Fruit fly (Drosophila melanogaster): ENCODE results near the gene Trm7-34.

The Trm7-34 gene

DNA sequence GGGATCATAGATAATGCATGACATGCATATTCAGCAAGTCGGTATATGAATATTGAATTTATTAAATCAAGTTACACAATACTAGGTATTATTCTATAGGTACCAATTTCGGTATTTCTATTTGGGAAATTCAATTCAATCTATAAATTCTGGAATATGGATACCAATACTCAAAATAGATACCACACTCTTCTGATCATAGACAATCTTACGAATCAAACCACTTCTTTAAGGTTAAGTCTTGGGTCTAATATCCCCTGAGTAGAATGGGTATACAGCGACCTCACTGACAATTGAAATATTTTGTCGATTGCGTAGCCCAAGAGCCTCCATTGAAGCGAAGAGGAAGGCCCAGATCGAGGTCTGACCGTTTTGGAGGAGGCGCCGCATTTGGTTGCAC is 40.9 kb downstream of the Trm7-34 start:
- TF ChIP-seq ovo (GFP tag; optimal IDR thresholded peaks at IDR 0.05) (no peak), CG7101 (tag; optimal IDR thresholded peaks at IDR 0.05) (no peak), CG11617 (GFP tag; optimal IDR thresholded peaks at IDR 0.05) (no peak), Crg-1 (GFP tag; optimal IDR thresholded peaks at IDR 0.05) (no peak), toe (GFP tag; optimal IDR thresholded peaks at IDR 0.05) (no peak), cic (GFP tag; optimal IDR thresholded peaks at IDR 0.05) (no peak), pad (GFP tag; optimal IDR thresholded peaks at IDR 0.05) (no peak), bab1 (GFP tag; optimal IDR thresholded peaks at IDR 0.05) (no peak), kay (GFP tag; ENCODE audit: borderline replicate concordance) (no peak), CG7045 (GFP tag; optimal IDR thresholded peaks at IDR 0.05) (no peak), tj (GFP tag; optimal IDR thresholded peaks at IDR 0.05) (no peak), Hr96 (GFP tag; optimal IDR thresholded peaks at IDR 0.05) (no peak), CG5204 (GFP tag; optimal IDR thresholded peaks at IDR 0.05) (no peak), Mnt (GFP tag; optimal IDR thresholded peaks at IDR 0.05) (no peak), CG12768 (GFP tag; optimal IDR thresholded peaks at IDR 0.05) (no peak), cnc (optimal IDR thresholded peaks at IDR 0.05) (no peak), Clk (GFP tag; optimal IDR thresholded peaks at IDR 0.05) (no peak)

DNA sequence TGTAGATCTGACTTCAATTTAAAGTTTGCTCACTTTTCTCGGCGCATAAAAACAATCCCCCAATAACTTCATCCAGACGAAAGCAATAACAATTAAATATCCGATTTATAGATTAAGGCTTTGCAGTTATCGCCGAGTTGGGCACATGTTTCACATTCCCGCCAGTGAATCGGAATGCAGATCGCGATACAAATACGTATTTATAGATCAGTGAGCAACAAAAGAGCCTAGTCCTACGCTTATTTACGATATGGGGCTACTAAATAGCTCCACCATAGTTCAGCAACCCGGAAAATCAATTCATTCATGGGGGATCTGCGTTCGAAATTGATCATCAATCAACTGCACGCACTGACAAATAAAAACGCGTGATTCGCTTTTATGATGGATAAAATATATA is 41.6 kb downstream of the Trm7-34 start:
- TF ChIP-seq CG1620 (GFP tag; optimal IDR thresholded peaks at IDR 0.05) (no peak), ovo (GFP tag; optimal IDR thresholded peaks at IDR 0.05) (no peak), CG11617 (GFP tag; optimal IDR thresholded peaks at IDR 0.05) (no peak), bab1 (GFP tag; optimal IDR thresholded peaks at IDR 0.05) (no peak), Mnt (GFP tag; optimal IDR thresholded peaks at IDR 0.05) (no peak), kay (GFP tag; ENCODE audit: borderline replicate concordance) (no peak), cic (GFP tag; optimal IDR thresholded peaks at IDR 0.05) (no peak), cnc (optimal IDR thresholded peaks at IDR 0.05) (no peak), tj (GFP tag; optimal IDR thresholded peaks at IDR 0.05) (no peak), pad (GFP tag; optimal IDR thresholded peaks at IDR 0.05) (no peak), Crg-1 (GFP tag; optimal IDR thresholded peaks at IDR 0.05) (no peak), CG33017 (tag; optimal IDR thresholded peaks at IDR 0.05) (no peak), Clk (GFP tag; optimal IDR thresholded peaks at IDR 0.05) (no peak), CG12768 (GFP tag; optimal IDR thresholded peaks at IDR 0.05) (no peak), CG14711 (tag; optimal IDR thresholded peaks at IDR 0.05) (no peak), CG5204 (GFP tag; optimal IDR thresholded peaks at IDR 0.05) (no peak), toe (GFP tag; optimal IDR thresholded peaks at IDR 0.05) (no peak), Hr96 (GFP tag; optimal IDR thresholded peaks at IDR 0.05) (no peak), CG7045 (GFP tag; optimal IDR thresholded peaks at IDR 0.05) (no peak), CG7101 (tag; optimal IDR thresholded peaks at IDR 0.05) (no peak)

DNA sequence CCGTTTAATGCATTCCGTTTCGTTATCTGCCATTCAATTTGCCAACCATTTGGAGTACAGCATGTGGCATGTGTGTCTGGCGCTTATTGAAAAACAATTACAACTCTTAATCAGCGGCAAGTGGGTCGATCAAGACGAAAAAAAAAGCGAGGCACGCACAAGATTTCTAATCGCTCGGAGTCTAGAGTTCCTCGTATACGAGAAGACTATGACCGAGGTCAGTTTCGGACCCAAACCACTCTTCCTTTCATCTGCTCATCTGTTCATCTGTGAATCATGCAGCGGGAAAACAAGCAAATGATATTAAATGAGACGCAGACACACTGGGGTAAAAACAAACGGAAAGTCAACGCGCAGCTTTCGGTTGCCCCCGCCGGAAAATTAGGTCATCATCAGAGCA is 42.2 kb downstream of the Trm7-34 start:
- TF ChIP-seq cnc (optimal IDR thresholded peaks at IDR 0.05) (no peak), CG7045 (GFP tag; optimal IDR thresholded peaks at IDR 0.05) (no peak), kay (GFP tag; ENCODE audit: borderline replicate concordance) (no peak), Clk (GFP tag; optimal IDR thresholded peaks at IDR 0.05) (no peak), Hr96 (GFP tag; optimal IDR thresholded peaks at IDR 0.05) (no peak), CG11617 (GFP tag; optimal IDR thresholded peaks at IDR 0.05) (no peak), Crg-1 (GFP tag; optimal IDR thresholded peaks at IDR 0.05) (no peak), CG7101 (tag; optimal IDR thresholded peaks at IDR 0.05) (no peak), cic (GFP tag; optimal IDR thresholded peaks at IDR 0.05) (no peak), CG14711 (tag; optimal IDR thresholded peaks at IDR 0.05) (no peak), Mnt (GFP tag; optimal IDR thresholded peaks at IDR 0.05) (no peak), CG12768 (GFP tag; optimal IDR thresholded peaks at IDR 0.05) (no peak), toe (GFP tag; optimal IDR thresholded peaks at IDR 0.05) (no peak), CG5204 (GFP tag; optimal IDR thresholded peaks at IDR 0.05) (no peak), CG1620 (GFP tag; optimal IDR thresholded peaks at IDR 0.05) (no peak), tj (GFP tag; optimal IDR thresholded peaks at IDR 0.05) (no peak), ovo (GFP tag; optimal IDR thresholded peaks at IDR 0.05) (no peak), CG33017 (tag; optimal IDR thresholded peaks at IDR 0.05) (no peak), bab1 (GFP tag; optimal IDR thresholded peaks at IDR 0.05) (no peak)

DNA sequence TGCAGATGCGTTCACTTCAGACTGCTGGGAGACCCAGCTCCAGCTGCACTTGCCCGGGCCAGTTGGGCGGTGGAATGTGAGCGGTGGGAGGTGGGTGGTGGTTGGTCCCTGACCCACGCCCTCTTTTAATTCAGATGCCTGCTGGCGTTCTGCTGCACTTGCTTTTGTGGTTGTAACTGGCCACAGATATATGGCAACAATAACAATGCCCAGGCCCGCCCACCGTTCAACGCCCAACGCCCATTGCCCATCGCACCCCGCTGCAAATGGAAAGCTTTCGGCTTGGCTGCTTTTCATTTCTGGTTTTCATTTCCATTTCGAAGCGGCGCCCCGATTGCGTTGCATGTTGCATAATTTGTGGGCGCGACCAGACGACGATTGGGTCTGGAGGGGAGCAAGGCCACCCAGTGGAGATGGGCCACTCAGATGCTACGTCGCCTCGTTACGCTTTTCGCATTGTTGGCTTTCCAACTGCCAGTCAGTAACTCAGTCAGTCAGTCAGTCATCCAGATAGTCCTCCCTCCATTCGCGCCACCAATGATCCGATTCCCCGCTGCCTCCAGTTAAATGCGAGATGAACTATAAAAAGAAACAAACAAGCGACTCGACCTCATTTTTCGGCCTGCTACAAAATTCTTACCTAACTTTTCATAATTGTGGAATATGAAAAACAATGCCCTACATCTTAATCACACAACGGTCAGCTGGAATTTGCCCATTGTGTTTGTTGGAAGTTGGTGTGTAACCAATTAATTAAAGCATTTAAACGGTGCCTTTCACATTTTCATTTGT is 43.3 kb downstream of the Trm7-34 start:
- TF ChIP-seq CG12768 (GFP tag; optimal IDR thresholded peaks at IDR 0.05), result no peak
- TF ChIP-seq CG7045 (GFP tag; optimal IDR thresholded peaks at IDR 0.05), result no peak

DNA sequence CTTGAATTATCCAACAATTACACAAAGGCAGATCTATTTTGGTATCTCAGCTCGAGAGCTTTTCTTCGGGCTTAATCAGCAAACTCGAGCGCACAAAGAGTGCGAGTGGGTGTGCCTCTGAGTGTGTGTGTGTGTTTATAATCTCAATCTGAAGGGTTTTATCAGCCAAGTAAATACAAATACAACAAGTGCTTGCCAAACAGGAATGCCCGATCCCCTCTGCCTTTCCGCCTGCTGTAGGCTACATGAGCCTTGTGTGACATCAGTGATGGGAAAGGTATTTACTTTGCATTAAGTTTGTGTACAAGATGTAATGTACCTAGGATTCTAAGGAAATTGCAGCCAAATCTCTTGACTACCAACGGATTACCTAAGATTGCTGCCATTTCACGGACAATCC is 44.3 kb downstream of the Trm7-34 start:
- TF ChIP-seq CG33017 (tag; optimal IDR thresholded peaks at IDR 0.05) (no peak), tj (GFP tag; optimal IDR thresholded peaks at IDR 0.05) (peak; percentile 31), CG7101 (tag; optimal IDR thresholded peaks at IDR 0.05) (no peak), Hr96 (GFP tag; optimal IDR thresholded peaks at IDR 0.05) (no peak), kay (GFP tag; ENCODE audit: borderline replicate concordance) (no peak), CG11617 (GFP tag; optimal IDR thresholded peaks at IDR 0.05) (no peak)

DNA sequence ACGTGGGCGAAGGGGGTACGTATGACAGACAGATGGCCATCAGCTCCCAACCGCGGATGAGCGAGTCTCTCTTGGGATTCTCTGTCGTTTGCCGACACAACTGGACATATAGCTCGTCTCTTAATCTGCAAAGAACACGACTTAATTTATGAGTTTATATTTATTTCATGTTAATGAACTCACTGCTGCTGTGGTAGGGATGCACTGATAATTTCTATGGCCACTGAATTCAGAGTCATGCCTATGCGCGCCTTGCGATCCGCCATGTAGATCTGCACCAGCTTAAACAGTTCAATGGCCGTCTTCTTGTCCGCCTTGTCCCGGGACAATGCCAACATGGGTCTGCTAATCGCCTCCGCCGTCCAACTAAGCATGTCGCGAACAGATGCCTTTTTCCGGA is 48.7 kb downstream of the Trm7-34 start:
- TF ChIP-seq CG5204 (GFP tag; optimal IDR thresholded peaks at IDR 0.05), result no peak
- no peak for TF ChIP-seq CG14711 (tag; optimal IDR thresholded peaks at IDR 0.05)
- no peak for TF ChIP-seq CG7101 (tag; optimal IDR thresholded peaks at IDR 0.05)
- no peak for TF ChIP-seq bab1 (GFP tag; optimal IDR thresholded peaks at IDR 0.05)
- TF ChIP-seq Clk (GFP tag; optimal IDR thresholded peaks at IDR 0.05), result no peak
- no peak for TF ChIP-seq CG1620 (GFP tag; optimal IDR thresholded peaks at IDR 0.05)
- TF ChIP-seq Mnt (GFP tag; optimal IDR thresholded peaks at IDR 0.05), result no peak
- no peak for TF ChIP-seq cnc (optimal IDR thresholded peaks at IDR 0.05)
- no peak for TF ChIP-seq Hr96 (GFP tag; optimal IDR thresholded peaks at IDR 0.05)
- no peak for TF ChIP-seq CG12768 (GFP tag; optimal IDR thresholded peaks at IDR 0.05)
